Worm (Caenorhabditis elegans) whole organism, L1 larva: Measurements from ENCODE around the gene K08H10.6.

ENCODE experiments used
- egl-27 ChIP-seq, 2 experiments: fragments of 150-350 bp in 1 of 2; sonication (generic microtip); optimal IDR thresholded peaks; 3 replicates each; lab custom pipeline; 2017 to 2018; ENCODE audit warnings: missing biosample characterization in 2 of 2, missing genetic modification characterization in 2 of 2, missing genetic modification reagents in 2 of 2
- mdl-1 ChIP-seq, 2 experiments: fragments of 150-350 bp; optimal IDR thresholded peaks; 2 replicates each; lab custom pipeline; 2014 to 2017; ENCODE audit warnings: missing biosample characterization in 2 of 2, missing genetic modification characterization in 2 of 2, inconsistent platforms in 1 of 2
- nhr-20 ChIP-seq: sonication (generic microtip); optimal IDR thresholded peaks from 2 replicates; lab custom pipeline; 2016; ENCODE audit warnings: mild to moderate bottlenecking, missing genetic modification characterization, missing compliant biosample characterization
- nhr-47 ChIP-seq: sonication (generic microtip); optimal IDR thresholded peaks from 2 replicates; lab custom pipeline; 2016; ENCODE audit warnings: mild to moderate bottlenecking, missing genetic modification characterization, moderate library complexity, missing compliant biosample characterization
- nhr-76 ChIP-seq: sonication (generic microtip); optimal IDR thresholded peaks from 2 replicates; lab custom pipeline; 2017; ENCODE audit warnings: missing biosample characterization, missing genetic modification characterization
- pax-3 ChIP-seq: fragments of 200-800 bp; sonication (Bioruptor generic); optimal IDR thresholded peaks from 2 replicates; lab custom pipeline; 2018; ENCODE audit warnings: mild to moderate bottlenecking, missing genetic modification characterization, moderate library complexity, missing compliant biosample characterization
- sptf-1 ChIP-seq: fragments of 150-350 bp; optimal IDR thresholded peaks from 2 replicates; lab custom pipeline; 2014; ENCODE audit warnings: missing biosample characterization, missing genetic modification characterization
- ztf-11 ChIP-seq, 2 experiments: sonication (generic microtip); optimal IDR thresholded peaks; 2 replicates each; lab custom pipeline; 2016 to 2017; ENCODE audit warnings: missing genetic modification characterization in 2 of 2, missing biosample characterization in 1 of 2, missing compliant biosample characterization in 1 of 2

- TF ChIP-seq mdl-1 (tag; optimal IDR thresholded peaks at IDR 0.05; lab: Kevin White, UChicago): no peak
- TF ChIP-seq sptf-1 (tag; lab: Kevin White, UChicago): no peak
- no peak for TF ChIP-seq ztf-11 (tag; optimal IDR thresholded peaks at IDR 0.05; lab: Kevin White, UChicago)
- no peak for TF ChIP-seq nhr-47
- TF ChIP-seq nhr-20: no peak
- TF ChIP-seq nhr-76 (tag; lab: Kevin White, UChicago): no peak
- no peak for TF ChIP-seq egl-27 (tag; optimal IDR thresholded peaks at IDR 0.05; lab: Kevin White, UChicago)
- TF ChIP-seq pax-3 (tag; lab: Kevin White, UChicago): no peak
These were observed 12.2 kb downstream of the K08H10.6 start for ce11 chrV:9983529-9983928.
